Worm (Caenorhabditis elegans) whole organism, late embryonic: Measurements from ENCODE around the gene col-145.

Experiments used
- C08G9.2 ChIP-seq: sonication (generic microtip); optimal IDR thresholded peaks from 2 replicates; lab custom pipeline; 2016; ENCODE audit warnings: mild to moderate bottlenecking, missing genetic modification characterization, moderate library complexity, missing compliant biosample characterization
- C38D4.7 ChIP-seq: fragments of 200-800 bp; sonication (Bioruptor generic); optimal IDR thresholded peaks from 2 replicates; lab custom pipeline; 2018; ENCODE audit warnings: mild to moderate bottlenecking, missing genetic modification characterization, moderate library complexity, missing compliant biosample characterization
- K09A11.1 ChIP-seq: sonication (generic microtip); optimal IDR thresholded peaks from 2 replicates; lab custom pipeline; 2017; ENCODE audit warnings: antibody characterized with exemption, mild to moderate bottlenecking, missing genetic modification characterization, missing compliant biosample characterization; ENCODE audit not compliant: insufficient read depth
- T23F11.4 ChIP-seq: fragments of 200-800 bp; sonication (Bioruptor generic); optimal IDR thresholded peaks from 2 replicates; lab custom pipeline; 2018; ENCODE audit warnings: mild to moderate bottlenecking, missing genetic modification characterization, missing compliant biosample characterization
- ahr-1 ChIP-seq: sonication (generic microtip); optimal IDR thresholded peaks from 2 replicates; lab custom pipeline; 2016; ENCODE audit warnings: missing genetic modification characterization, missing compliant biosample characterization
- ceh-18 ChIP-seq: sonication (generic microtip); optimal IDR thresholded peaks from 2 replicates; lab custom pipeline; 2016; ENCODE audit warnings: missing genetic modification characterization, missing compliant biosample characterization
- ceh-19 ChIP-seq: fragments of 200-800 bp; sonication (Bioruptor generic); optimal IDR thresholded peaks from 2 replicates; lab custom pipeline; 2018; ENCODE audit warnings: mild to moderate bottlenecking, missing genetic modification characterization, missing compliant biosample characterization
- ceh-30 ChIP-seq: fragments of 150-350 bp; optimal IDR thresholded peaks from 2 replicates; lab custom pipeline; 2014; ENCODE audit warnings: missing biosample characterization, missing genetic modification characterization
- ceh-45 ChIP-seq: fragments of 200-800 bp; sonication (Bioruptor generic); IDR thresholded peaks from 2 replicates; pipeline ENCODE4 v1.3.6; 2022; ENCODE audit warnings: missing genetic modification reagents, missing genetic modification characterization, missing compliant biosample characterization
- ceh-9 ChIP-seq: sonication (generic microtip); optimal IDR thresholded peaks from 2 replicates; lab custom pipeline; 2016; ENCODE audit warnings: mild to moderate bottlenecking, missing genetic modification characterization, inconsistent platforms, missing compliant biosample characterization
- che-1 ChIP-seq: sonication (generic microtip); optimal IDR thresholded peaks from 2 replicates; lab custom pipeline; 2016; ENCODE audit warnings: mild to moderate bottlenecking, missing genetic modification characterization, missing compliant biosample characterization
- dmd-4 ChIP-seq: sonication (generic microtip); optimal IDR thresholded peaks from 2 replicates; lab custom pipeline; 2016; ENCODE audit warnings: borderline replicate concordance, missing genetic modification characterization, missing compliant biosample characterization
- dve-1 ChIP-seq: sonication (generic microtip); optimal IDR thresholded peaks from 2 replicates; lab custom pipeline; 2017; ENCODE audit warnings: antibody characterized with exemption, mild to moderate bottlenecking, missing genetic modification characterization, missing compliant biosample characterization
- elt-4 ChIP-seq: sonication (generic microtip); optimal IDR thresholded peaks from 2 replicates; lab custom pipeline; 2016; ENCODE audit warnings: missing genetic modification characterization, missing compliant biosample characterization
- eyg-1 ChIP-seq: sonication (generic microtip); optimal IDR thresholded peaks from 2 replicates; lab custom pipeline; 2016; ENCODE audit warnings: missing genotype, missing genetic modification characterization, missing compliant biosample characterization
- fkh-6 ChIP-seq: sonication (generic microtip); optimal IDR thresholded peaks from 2 replicates; lab custom pipeline; 2016; ENCODE audit warnings: missing genetic modification characterization, missing compliant biosample characterization
- gmeb-2 ChIP-seq: sonication (generic microtip); optimal IDR thresholded peaks from 2 replicates; lab custom pipeline; 2016; ENCODE audit warnings: missing genetic modification characterization, inconsistent platforms, missing compliant biosample characterization
- hlh-15 ChIP-seq: sonication (generic microtip); optimal IDR thresholded peaks from 2 replicates; lab custom pipeline; 2016; ENCODE audit warnings: missing genetic modification characterization, missing compliant biosample characterization
- hlh-30 ChIP-seq: sonication (generic microtip); optimal IDR thresholded peaks from 2 replicates; lab custom pipeline; 2017; ENCODE audit warnings: antibody characterized with exemption, missing genetic modification characterization, missing compliant biosample characterization; ENCODE audit not compliant: insufficient read depth
- lim-6 ChIP-seq: sonication (generic microtip); optimal IDR thresholded peaks from 2 replicates; lab custom pipeline; 2016; ENCODE audit warnings: missing genetic modification characterization, missing compliant biosample characterization
- nfya-1 ChIP-seq: sonication (generic microtip); optimal IDR thresholded peaks from 2 replicates; lab custom pipeline; 2017; ENCODE audit warnings: missing genetic modification characterization, mild to moderate bottlenecking, missing compliant biosample characterization, antibody characterized with exemption, moderate library complexity
- nhr-232 ChIP-seq: sonication (generic microtip); optimal IDR thresholded peaks from 2 replicates; lab custom pipeline; 2016; ENCODE audit warnings: missing genetic modification characterization, missing compliant biosample characterization
- odd-2 ChIP-seq: sonication (generic microtip); optimal IDR thresholded peaks from 2 replicates; lab custom pipeline; 2017; ENCODE audit warnings: antibody characterized with exemption, mild to moderate bottlenecking, missing genetic modification characterization, missing compliant biosample characterization
- pat-9 ChIP-seq: fragments of 200-800 bp; sonication (Bioruptor generic); optimal IDR thresholded peaks from 2 replicates; lab custom pipeline; 2018; ENCODE audit warnings: mild to moderate bottlenecking, missing genetic modification characterization, moderate library complexity, missing compliant biosample characterization
- pax-1 ChIP-seq: fragments of 150-350 bp; optimal IDR thresholded peaks from 2 replicates; lab custom pipeline; 2014; ENCODE audit warnings: missing biosample characterization, missing genetic modification characterization
- pha-2 ChIP-seq: sonication (generic microtip); optimal IDR thresholded peaks from 2 replicates; lab custom pipeline; 2017; ENCODE audit warnings: mild to moderate bottlenecking, missing genetic modification characterization, missing compliant biosample characterization
- pha-4 ChIP-seq: fragments of 150-350 bp; optimal IDR thresholded peaks from 2 replicates; lab custom pipeline; 2018; ENCODE audit warnings: missing biosample characterization, missing genetic modification reagents, missing genetic modification characterization
- pqm-1 ChIP-seq: sonication (generic microtip); optimal IDR thresholded peaks from 2 replicates; lab custom pipeline; 2016; ENCODE audit warnings: missing genetic modification characterization, missing compliant biosample characterization
- ref-2 ChIP-seq: sonication (generic microtip); optimal IDR thresholded peaks from 2 replicates; lab custom pipeline; 2016; ENCODE audit warnings: missing genetic modification characterization, missing compliant biosample characterization
- sdc-2 ChIP-seq: sonication (generic microtip); optimal IDR thresholded peaks from 2 replicates; lab custom pipeline; 2016; ENCODE audit warnings: missing genotype, missing genetic modification characterization, missing compliant biosample characterization
- sox-2 ChIP-seq: fragments of 200-800 bp; sonication (Bioruptor generic); IDR thresholded peaks from 2 replicates; pipeline ENCODE4 v1.3.6; 2022; ENCODE audit warnings: missing genetic modification reagents, missing genetic modification characterization, missing compliant biosample characterization
- sox-4 ChIP-seq: sonication (generic microtip); optimal IDR thresholded peaks from 2 replicates; lab custom pipeline; 2017; ENCODE audit warnings: mild to moderate bottlenecking, missing genetic modification characterization, inconsistent platforms, missing compliant biosample characterization
- syd-9 ChIP-seq: sonication (generic microtip); optimal IDR thresholded peaks from 2 replicates; lab custom pipeline; 2016; ENCODE audit warnings: mild to moderate bottlenecking, missing genetic modification characterization, moderate library complexity, missing compliant biosample characterization
- tbx-2 ChIP-seq: sonication (generic microtip); optimal IDR thresholded peaks from 2 replicates; lab custom pipeline; 2016; ENCODE audit warnings: missing genetic modification characterization, missing compliant biosample characterization
- tbx-7 ChIP-seq: sonication (generic microtip); optimal IDR thresholded peaks from 2 replicates; lab custom pipeline; 2016; ENCODE audit warnings: missing genotype, missing genetic modification characterization, missing compliant biosample characterization
- ttx-3 ChIP-seq: sonication (generic microtip); optimal IDR thresholded peaks from 2 replicates; lab custom pipeline; 2016; ENCODE audit warnings: missing genetic modification reagents, missing genetic modification characterization, missing compliant biosample characterization
- unc-3 ChIP-seq, 2 experiments: fragments of 200-800 bp in 1 of 2; sonication (Bioruptor generic) in 1 of 2; sonication (generic microtip) in 1 of 2; conservative IDR thresholded peaks in 1 of 2; optimal IDR thresholded peaks in 1 of 2; 2 replicates each; pipeline versions ENCODE4 v1.3.6 to Lab custom; 2016 to 2022; ENCODE audit warnings: missing compliant biosample characterization in 2 of 2, missing genetic modification characterization in 2 of 2, missing genetic modification reagents in 1 of 2
- unc-42 ChIP-seq: sonication (generic microtip); optimal IDR thresholded peaks from 2 replicates; lab custom pipeline; 2016; ENCODE audit warnings: missing genotype, missing genetic modification characterization, missing compliant biosample characterization
- unc-86 ChIP-seq: sonication (generic microtip); optimal IDR thresholded peaks from 2 replicates; lab custom pipeline; 2016; ENCODE audit warnings: missing genetic modification characterization, missing compliant biosample characterization
- ztf-16 ChIP-seq: sonication (generic microtip); optimal IDR thresholded peaks from 2 replicates; lab custom pipeline; 2017; ENCODE audit warnings: missing genetic modification characterization, missing compliant biosample characterization

The col-145 gene

DNA sequence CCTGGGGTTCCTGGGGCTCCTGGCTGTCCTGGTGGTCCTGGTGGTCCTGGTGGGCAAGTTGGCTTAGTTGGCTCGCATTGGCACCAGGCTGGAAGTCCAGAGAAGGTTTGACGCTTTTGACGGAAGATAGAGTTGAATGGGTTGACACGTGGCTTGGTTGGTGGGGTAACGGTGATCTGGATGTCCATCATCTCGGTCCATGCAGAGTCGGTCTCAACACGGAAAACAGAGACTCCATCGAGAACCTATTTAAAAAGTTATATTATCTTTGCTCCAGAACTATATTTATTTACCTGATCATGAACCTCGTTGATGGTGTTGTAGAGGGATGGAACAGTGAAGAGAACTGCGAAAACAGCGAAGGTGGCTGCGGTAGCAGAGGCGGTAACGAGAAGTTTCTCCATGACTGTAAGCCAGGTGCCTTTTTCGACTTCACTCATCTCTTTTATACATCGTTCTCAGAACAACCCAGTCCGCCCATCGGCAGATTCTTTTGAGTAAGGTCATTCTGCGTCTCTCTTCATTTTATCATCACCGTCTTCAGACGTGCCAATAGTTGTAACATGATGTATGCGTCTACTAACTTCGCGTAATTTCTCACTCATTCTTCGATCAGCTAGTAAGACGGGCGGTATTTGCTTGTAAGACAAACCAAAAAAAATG, 2.5 kb downstream of the col-145 start, which contains the start of gene col-144:
TSS of gene col-144 (minus strand) at position 419 of the 663 bp plus-strand sequence.
- TF ChIP-seq unc-3 (GFP tag; conservative IDR thresholded peaks at IDR 0.05; lab: Robert Waterston, UW) = no peak
- no peak for TF ChIP-seq unc-3 (tag; optimal IDR thresholded peaks at IDR 0.05; lab: Kevin White, UChicago)
- TF ChIP-seq elt-4 = no peak
- TF ChIP-seq pha-4 (tag; lab: Kevin White, UChicago) = no peak
- TF ChIP-seq ceh-19 (GFP tag; lab: Kevin White, UChicago) = no peak
- TF ChIP-seq K09A11.1 (tag; lab: Kevin White, UChicago) = no peak

DNA sequence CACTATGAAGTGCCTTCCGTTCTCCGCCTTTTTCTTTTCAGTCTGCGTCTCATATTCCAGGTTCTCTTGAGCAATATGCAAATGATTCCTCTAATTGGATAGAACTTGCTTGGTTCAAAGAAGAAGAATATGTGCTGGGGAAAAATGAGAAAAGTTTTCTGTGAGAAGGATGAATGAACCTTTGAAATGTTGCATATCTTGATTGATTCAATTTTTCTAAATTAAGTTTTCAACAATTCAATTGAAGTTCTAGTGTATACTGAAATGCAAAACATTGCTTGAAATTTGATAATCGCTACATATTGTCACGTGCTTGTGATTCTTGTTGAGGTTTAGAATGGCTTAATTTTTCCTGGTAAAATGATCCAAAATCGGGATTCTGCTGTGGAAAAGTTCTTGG, 5.2 kb downstream of the col-145 start:
- peak; percentile 93 for TF ChIP-seq unc-42 (tag; lab: Kevin White, UChicago)
- TF ChIP-seq pqm-1 (tag; lab: Kevin White, UChicago) = no peak

DNA sequence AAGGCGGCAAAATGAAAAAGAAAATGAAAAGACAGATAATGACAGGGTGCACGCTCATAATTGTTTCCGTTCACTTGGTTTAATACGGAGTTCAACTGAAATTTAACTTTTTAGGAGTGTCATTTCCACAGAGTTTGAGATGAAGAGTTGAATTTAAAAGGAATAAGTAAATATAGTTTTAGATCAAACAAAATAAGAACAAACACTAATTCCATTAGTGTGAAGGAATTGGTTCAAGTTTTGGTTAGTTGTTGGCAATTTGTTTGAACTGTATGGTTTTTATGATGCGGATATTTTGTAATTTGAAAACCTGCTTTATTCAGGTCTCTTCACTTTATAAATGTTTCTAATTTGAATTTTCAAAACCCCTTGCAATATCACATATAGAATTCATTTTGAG, 6.1 kb downstream of the col-145 start, which contains the start of gene B0222.15:
TSS of gene B0222.15 (minus strand) at position 101 of the 400 bp plus-strand sequence.
- no peak for TF ChIP-seq gmeb-2
- no peak for TF ChIP-seq pat-9 (tag; lab: Kevin White, UChicago)
- no peak for TF ChIP-seq che-1 (tag; lab: Kevin White, UChicago)
- no peak for TF ChIP-seq ceh-45 (GFP tag; lab: Robert Waterston, UW)
- TF ChIP-seq eyg-1 = no peak
- TF ChIP-seq C38D4.7 (GFP tag; lab: Kevin White, UChicago) = no peak
- no peak for TF ChIP-seq odd-2
- no peak for TF ChIP-seq syd-9 (tag; lab: Kevin White, UChicago)
- no peak for TF ChIP-seq unc-42 (tag; lab: Kevin White, UChicago)
- TF ChIP-seq ceh-30 = no peak
- TF ChIP-seq hlh-30 (tag; lab: Kevin White, UChicago) = no peak
- TF ChIP-seq pax-1 = no peak
- no peak for TF ChIP-seq sdc-2
- no peak for TF ChIP-seq tbx-7 (tag; lab: Kevin White, UChicago)
- TF ChIP-seq pha-4 (tag; lab: Kevin White, UChicago) = no peak
- TF ChIP-seq sox-2 (GFP tag; lab: Robert Waterston, UW) = no peak

DNA sequence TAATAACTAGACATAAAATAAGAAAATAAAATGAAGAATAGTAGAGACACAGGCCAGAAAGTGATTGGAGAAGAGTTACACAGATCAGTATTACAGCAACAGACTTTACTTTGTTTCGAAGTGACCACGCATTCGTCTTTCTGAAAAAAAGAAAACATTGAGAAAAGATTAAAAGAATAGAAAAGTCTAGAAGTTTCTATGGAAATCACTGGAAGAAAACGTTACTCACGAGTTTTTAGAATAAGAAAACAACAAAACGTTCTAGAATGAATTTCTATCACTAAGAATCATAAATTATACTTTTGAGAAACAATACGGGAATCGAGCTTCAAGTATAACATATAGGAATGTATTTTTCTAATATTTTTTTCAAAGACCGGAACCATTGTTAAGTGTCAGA, 7.2 kb downstream of the col-145 start:
- TF ChIP-seq eyg-1 (no peak), odd-2 (no peak), dmd-4 (no peak), ceh-18 (no peak), ceh-19 (GFP tag; lab: Kevin White, UChicago) (no peak), pha-2 (tag; lab: Kevin White, UChicago) (no peak), C38D4.7 (GFP tag; lab: Kevin White, UChicago) (no peak), ztf-16 (tag; lab: Kevin White, UChicago) (no peak), lim-6 (tag; lab: Kevin White, UChicago) (no peak), unc-86 (no peak), pqm-1 (tag; lab: Kevin White, UChicago) (no peak), ttx-3 (tag; lab: Kevin White, UChicago) (no peak), nfya-1 (tag; lab: Kevin White, UChicago) (no peak), ref-2 (tag; lab: Kevin White, UChicago) (no peak)

DNA sequence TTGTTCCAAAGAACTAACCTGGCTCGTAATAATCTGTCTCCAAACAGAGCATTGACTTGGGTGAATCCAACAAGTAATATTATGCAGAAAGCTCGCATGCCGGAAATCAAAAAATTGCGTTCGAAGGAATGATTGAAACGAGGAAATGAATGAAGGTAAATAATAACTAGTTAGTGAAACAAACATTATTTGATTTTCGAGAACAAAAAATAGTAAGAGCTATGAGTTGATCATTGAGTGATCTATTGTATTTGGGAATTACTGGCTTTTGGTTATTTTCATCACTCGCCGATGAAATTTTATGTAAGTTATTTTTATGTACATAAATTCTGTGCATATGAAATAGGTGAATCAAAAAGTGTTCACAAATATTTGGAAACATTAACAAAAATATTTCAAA, 8.0 kb downstream of the col-145 start, which contains the start of gene B0222.5:
TSS of gene B0222.5 (minus strand) at position 101 of the 400 bp plus-strand sequence.
- TF ChIP-seq gmeb-2 = no peak
- no peak for TF ChIP-seq nhr-232 (tag; lab: Kevin White, UChicago)
- no peak for TF ChIP-seq pat-9 (tag; lab: Kevin White, UChicago)
- no peak for TF ChIP-seq dve-1 (tag; lab: Kevin White, UChicago)
- TF ChIP-seq hlh-30 (tag; lab: Kevin White, UChicago) = no peak
- no peak for TF ChIP-seq C08G9.2
- TF ChIP-seq sox-4 = no peak
- no peak for TF ChIP-seq tbx-2 (tag; lab: Kevin White, UChicago)
- TF ChIP-seq fkh-6 = no peak
- no peak for TF ChIP-seq ceh-45 (GFP tag; lab: Robert Waterston, UW)
- no peak for TF ChIP-seq ahr-1 (tag; lab: Kevin White, UChicago)
- no peak for TF ChIP-seq pqm-1 (tag; lab: Kevin White, UChicago)
- no peak for TF ChIP-seq eyg-1
- TF ChIP-seq ceh-9 (tag; lab: Kevin White, UChicago) = no peak
- no peak for TF ChIP-seq T23F11.4 (GFP tag; lab: Kevin White, UChicago)
- no peak for TF ChIP-seq hlh-15
- TF ChIP-seq pax-1 = no peak
- TF ChIP-seq pha-4 (tag; lab: Kevin White, UChicago) = no peak
- TF ChIP-seq ttx-3 (tag; lab: Kevin White, UChicago) = no peak
